Worm (Caenorhabditis elegans): ENCODE results near the gene ttyh-1.

DNA sequence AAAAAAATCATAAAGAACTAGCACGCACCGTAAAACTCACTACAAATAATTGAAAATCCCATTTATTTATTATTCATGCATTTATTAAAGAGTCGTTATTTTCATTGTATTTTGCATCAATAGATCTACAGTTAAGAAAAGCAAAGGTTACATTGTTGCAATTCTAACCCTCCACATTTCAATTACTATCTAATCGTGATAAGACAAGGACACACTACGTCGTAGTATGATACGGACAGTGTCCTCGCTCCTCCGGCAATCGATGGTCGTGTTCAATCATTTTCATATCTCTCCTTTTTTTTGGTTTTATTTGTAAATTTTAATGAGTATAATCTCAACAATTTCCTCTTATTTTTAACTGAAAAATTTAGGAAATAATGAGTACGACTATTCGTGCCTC lies 24.4 kb downstream of the ttyh-1 start, which contains the start of gene prx-12:
- TF ChIP-seq lin-13 (GFP tag; optimal IDR thresholded peaks at IDR 0.05), result no peak
- no peak for TF ChIP-seq lsy-2 (tag; optimal IDR thresholded peaks at IDR 0.05)
